4 worm cellular contexts compared by ENCODE assay signal in genomic region chrII:6453341-6453806, ce11.
TF ChIP-seq lines count a peak whose summit lies in the region.

TSS of gene atg-16.2 (minus strand) at chrII:6453391.

TF ChIP-seq in whole organism, L2 larva, 48 proteins besides CTCF, POLR2A, EP300 and RAD21 (continues in another document):
- TF ChIP-seq peb-1 (tag; optimal IDR thresholded peaks at IDR 0.05; lab: Kevin White, UChicago) (no peak), aly-2 (tag; optimal IDR thresholded peaks at IDR 0.05; lab: Kevin White, UChicago) (no peak), unc-39 (tag; optimal IDR thresholded peaks at IDR 0.05; lab: Kevin White, UChicago) (no peak), alr-1 (tag; optimal IDR thresholded peaks at IDR 0.05; lab: Kevin White, UChicago) (no peak), nhr-12 (tag; optimal IDR thresholded peaks at IDR 0.05; lab: Kevin White, UChicago) (no peak), nhr-21 (tag; optimal IDR thresholded peaks at IDR 0.05; lab: Kevin White, UChicago) (peak; percentile 2), Y55F3AM.14 (GFP tag; optimal IDR thresholded peaks at IDR 0.05; lab: Kevin White, UChicago) (no peak), crh-2 (tag; optimal IDR thresholded peaks at IDR 0.05; lab: Kevin White, UChicago) (peak; percentile 44), zag-1 (tag; optimal IDR thresholded peaks at IDR 0.05; lab: Kevin White, UChicago) (no peak), gmeb-1 (tag; optimal IDR thresholded peaks at IDR 0.05; lab: Kevin White, UChicago) (no peak), unc-62 (GFP tag; optimal IDR thresholded peaks at IDR 0.05; lab: Kevin White, UChicago) (no peak), C34F6.9 (tag; optimal IDR thresholded peaks at IDR 0.05; lab: Kevin White, UChicago) (peak; percentile 78), skn-1 (tag; optimal IDR thresholded peaks at IDR 0.05; lab: Kevin White, UChicago) (no peak), nhr-23 (tag; optimal IDR thresholded peaks at IDR 0.05; lab: Kevin White, UChicago) (no peak), snpc-4 (tag; optimal IDR thresholded peaks at IDR 0.05; lab: Kevin White, UChicago) (peak; percentile 14), ztf-4 (tag; optimal IDR thresholded peaks at IDR 0.05; lab: Kevin White, UChicago) (no peak), lin-39 (tag; optimal IDR thresholded peaks at IDR 0.05; lab: Kevin White, UChicago) (no peak), nhr-237 (tag; optimal IDR thresholded peaks at IDR 0.05; lab: Kevin White, UChicago) (no peak), lin-13 (GFP tag; optimal IDR thresholded peaks at IDR 0.05; lab: Kevin White, UChicago) (peak; percentile 55), mbf-1 (tag; optimal IDR thresholded peaks at IDR 0.05; lab: Kevin White, UChicago) (no peak), lin-11 (tag; optimal IDR thresholded peaks at IDR 0.05; lab: Kevin White, UChicago) (peak; percentile 9), sma-3 (GFP tag; optimal IDR thresholded peaks at IDR 0.05; lab: Kevin White, UChicago) (no peak), nhr-129 (tag; optimal IDR thresholded peaks at IDR 0.05; lab: Kevin White, UChicago) (peak; percentile 79), ceh-82 (tag; optimal IDR thresholded peaks at IDR 0.05; lab: Kevin White, UChicago) (no peak)

TF ChIP-seq in whole organism, L4 larva, 104 proteins besides CTCF, POLR2A, EP300 and RAD21:
- TF ChIP-seq pha-4 (GFP tag; IDR thresholded peaks at IDR 0.05; lab: Robert Waterston, UW) = no peak
- peak; percentile 67 for TF ChIP-seq pha-4 (tag; optimal IDR thresholded peaks at IDR 0.05; lab: Kevin White, UChicago)
- peak in 1 of 2 experiments; percentile 83 for TF ChIP-seq lsy-2 (tag; optimal IDR thresholded peaks at IDR 0.05; lab: Kevin White, UChicago)
- TF ChIP-seq saeg-2 (GFP tag; IDR thresholded peaks at IDR 0.05; lab: Robert Waterston, UW) = no peak
- peak; percentile 42 for TF ChIP-seq nhr-11 (tag; optimal IDR thresholded peaks at IDR 0.05; lab: Kevin White, UChicago)
- TF ChIP-seq R02D3.7 (tag; optimal IDR thresholded peaks at IDR 0.05; lab: Kevin White, UChicago) = no peak
- peak; percentile 37 for TF ChIP-seq rbr-2 (tag; optimal IDR thresholded peaks at IDR 0.05; lab: Kevin White, UChicago)
- peak; percentile 91 for TF ChIP-seq mxl-3 (GFP tag; optimal IDR thresholded peaks at IDR 0.05; lab: Kevin White, UChicago)
- peak; percentile 46; the same call in 1 of the 2 replicates for TF ChIP-seq hmg-1.1 (GFP tag; IDR thresholded peaks at IDR 0.05; lab: Robert Waterston, UW)
- peak; percentile 71 for TF ChIP-seq nhr-28 (tag; optimal IDR thresholded peaks at IDR 0.05; lab: Kevin White, UChicago)
- peak; percentile 47 for TF ChIP-seq nhr-6 (tag; optimal IDR thresholded peaks at IDR 0.05; lab: Kevin White, UChicago)
- peak; percentile 54 for TF ChIP-seq dpl-1 (GFP tag; optimal IDR thresholded peaks at IDR 0.05; lab: Kevin White, UChicago)
- TF ChIP-seq T20F7.1 (GFP tag; optimal IDR thresholded peaks at IDR 0.05; lab: Kevin White, UChicago) = peak; percentile 38
- TF ChIP-seq daf-19 (GFP tag; conservative IDR thresholded peaks at IDR 0.05; lab: Robert Waterston, UW) = 0 out of 2 replicates have a peak, but pooled peaks have one; percentile 9
- no peak for TF ChIP-seq ceh-62 (tag; optimal IDR thresholded peaks at IDR 0.05; lab: Kevin White, UChicago)
- TF ChIP-seq hlh-30 (tag; optimal IDR thresholded peaks at IDR 0.05; lab: Kevin White, UChicago; ENCODE audit: insufficient read depth) = peak; percentile 84
- TF ChIP-seq mdl-1 (tag; optimal IDR thresholded peaks at IDR 0.05; lab: Kevin White, UChicago) = peak in 1 of 2 experiments; percentile 53
- TF ChIP-seq ztf-7 (tag; optimal IDR thresholded peaks at IDR 0.05; lab: Kevin White, UChicago) = no peak

TF ChIP-seq in whole organism, late embryonic, 69 proteins besides CTCF, POLR2A, EP300 and RAD21:
- TF ChIP-seq hlh-30 (tag; optimal IDR thresholded peaks at IDR 0.05; lab: Kevin White, UChicago; ENCODE audit: insufficient read depth) (peak; percentile 60), ceh-31 (tag; optimal IDR thresholded peaks at IDR 0.05; lab: Kevin White, UChicago) (peak; percentile 62), nfya-1 (tag; optimal IDR thresholded peaks at IDR 0.05; lab: Kevin White, UChicago) (peak; percentile 37), ceh-48 (tag; optimal IDR thresholded peaks at IDR 0.05; lab: Kevin White, UChicago) (peak; percentile 13), unc-42 (tag; optimal IDR thresholded peaks at IDR 0.05; lab: Kevin White, UChicago) (peak; percentile 90), unc-3 (GFP tag; conservative IDR thresholded peaks at IDR 0.05; lab: Robert Waterston, UW) (no peak), unc-3 (tag; optimal IDR thresholded peaks at IDR 0.05; lab: Kevin White, UChicago) (no peak), unc-55 (GFP tag; optimal IDR thresholded peaks at IDR 0.05; lab: Kevin White, UChicago) (no peak), ets-4 (tag; optimal IDR thresholded peaks at IDR 0.05; lab: Kevin White, UChicago) (no peak), hlh-8 (tag; optimal IDR thresholded peaks at IDR 0.05; lab: Kevin White, UChicago) (peak; percentile 21), nhr-11 (tag; optimal IDR thresholded peaks at IDR 0.05; lab: Kevin White, UChicago) (no peak), ref-2 (tag; optimal IDR thresholded peaks at IDR 0.05; lab: Kevin White, UChicago) (no peak), ceh-14 (tag; optimal IDR thresholded peaks at IDR 0.05; lab: Kevin White, UChicago) (peak; percentile 11)

TF ChIP-seq in whole organism, mixed stage, embryonic, 35 proteins besides CTCF, POLR2A, EP300 and RAD21:
- TF ChIP-seq ceh-83 (GFP tag; optimal IDR thresholded peaks at IDR 0.05; lab: Kevin White, UChicago) (no peak), flh-1 (GFP tag; optimal IDR thresholded peaks at IDR 0.05; lab: Kevin White, UChicago) (no peak), ces-1 (GFP tag; optimal IDR thresholded peaks at IDR 0.05; lab: Kevin White, UChicago) (peak; percentile 90), blmp-1 (tag; optimal IDR thresholded peaks at IDR 0.05; lab: Kevin White, UChicago) (no peak), bed-3 (GFP tag; optimal IDR thresholded peaks at IDR 0.05; lab: Kevin White, UChicago) (no peak), unc-62 (GFP tag; optimal IDR thresholded peaks at IDR 0.05; lab: Kevin White, UChicago) (no peak), ztf-11 (tag; optimal IDR thresholded peaks at IDR 0.05; lab: Kevin White, UChicago) (no peak), zip-8 (tag; optimal IDR thresholded peaks at IDR 0.05; lab: Kevin White, UChicago) (no peak), nhr-76 (tag; optimal IDR thresholded peaks at IDR 0.05; lab: Kevin White, UChicago) (no peak), ceh-39 (tag; optimal IDR thresholded peaks at IDR 0.05; lab: Kevin White, UChicago) (peak; percentile 43), ham-2 (GFP tag; optimal IDR thresholded peaks at IDR 0.05; lab: Kevin White, UChicago) (no peak), mab-5 (tag; optimal IDR thresholded peaks at IDR 0.05; lab: Kevin White, UChicago) (no peak), lin-13 (tag; optimal IDR thresholded peaks at IDR 0.05; lab: Kevin White, UChicago) (peak; percentile 59), mep-1 (tag; optimal IDR thresholded peaks at IDR 0.05; lab: Kevin White, UChicago) (peak; percentile 72), sptf-1 (tag; optimal IDR thresholded peaks at IDR 0.05; lab: Kevin White, UChicago) (no peak), nhr-237 (tag; optimal IDR thresholded peaks at IDR 0.05; lab: Kevin White, UChicago) (peak; percentile 38), elt-3 (tag; optimal IDR thresholded peaks at IDR 0.05; lab: Kevin White, UChicago) (no peak), pha-4 (tag; optimal IDR thresholded peaks at IDR 0.05; lab: Kevin White, UChicago) (peak; percentile 40), hlh-1 (tag; optimal IDR thresholded peaks at IDR 0.05; lab: Kevin White, UChicago) (peak; percentile 60), elt-1 (tag; optimal IDR thresholded peaks at IDR 0.05; lab: Kevin White, UChicago; ENCODE audit: borderline replicate concordance, insufficient read depth) (no peak), unc-120 (tag; optimal IDR thresholded peaks at IDR 0.05; lab: Kevin White, UChicago; ENCODE audit: poor library complexity, severe bottlenecking) (peak; percentile 31), M03D4.4 (tag; optimal IDR thresholded peaks at IDR 0.05; lab: Kevin White, UChicago) (no peak), nhr-12 (tag; optimal IDR thresholded peaks at IDR 0.05; lab: Kevin White, UChicago) (no peak), lsy-2 (tag; optimal IDR thresholded peaks at IDR 0.05; lab: Kevin White, UChicago) (peak; percentile 2), drap-1 (GFP tag; optimal IDR thresholded peaks at IDR 0.05; lab: Kevin White, UChicago) (no peak), snpc-4 (tag; optimal IDR thresholded peaks at IDR 0.05; lab: Kevin White, UChicago) (no peak), mls-2 (tag; optimal IDR thresholded peaks at IDR 0.05; lab: Kevin White, UChicago) (peak; percentile 19), sem-2 (GFP tag; optimal IDR thresholded peaks at IDR 0.05; lab: Kevin White, UChicago) (no peak), ceh-43 (GFP tag; optimal IDR thresholded peaks at IDR 0.05; lab: Kevin White, UChicago) (no peak), nhr-28 (tag; optimal IDR thresholded peaks at IDR 0.05; lab: Kevin White, UChicago) (no peak), nhr-2 (tag; optimal IDR thresholded peaks at IDR 0.05; lab: Kevin White, UChicago) (no peak)
